Fruit fly (Drosophila melanogaster): ENCODE measurements around the gene Fancm.

Fancm gene

DNA sequence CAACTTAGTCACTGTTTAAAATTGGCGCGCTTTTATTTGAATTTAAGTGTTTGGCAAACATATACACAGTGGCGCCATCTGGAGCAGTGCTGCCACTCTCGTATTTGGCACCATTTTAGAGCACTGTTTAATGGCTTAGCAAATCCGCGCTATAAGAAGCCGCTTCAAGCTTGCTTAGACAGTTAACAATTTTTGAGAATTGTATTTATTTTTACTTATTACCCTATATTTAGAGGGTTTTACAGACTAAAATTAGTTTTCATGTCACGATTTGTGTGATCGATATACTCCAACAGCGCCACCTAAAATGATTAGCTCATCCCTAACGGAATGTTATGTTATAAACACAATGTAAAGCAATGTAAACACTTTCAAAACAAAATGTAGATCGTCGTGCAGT, at the start of gene Fancm:
Gene Fancm (plus strand): TSS at position 366 of the 400 bp plus-strand sequence.
- TF ChIP-seq Dfd (GFP tag; optimal IDR thresholded peaks at IDR 0.05) (no peak), CG34376 (GFP tag; optimal IDR thresholded peaks at IDR 0.05) (no peak), CG5953 (GFP tag; IDR thresholded peaks at IDR 0.05) (no peak), HHEX (GFP tag; optimal IDR thresholded peaks at IDR 0.05) (no peak), CG18011 (GFP tag; optimal IDR thresholded peaks at IDR 0.05) (peak; percentile 34), pnt (GFP tag; optimal IDR thresholded peaks at IDR 0.05) (peak; percentile 69), gem (tag; optimal IDR thresholded peaks at IDR 0.05) (no peak), zen (tag; optimal IDR thresholded peaks at IDR 0.05) (peak; percentile 59), CG16815 (GFP tag; optimal IDR thresholded peaks at IDR 0.05) (peak; percentile 60), CG7556 (GFP tag; optimal IDR thresholded peaks at IDR 0.05) (peak; percentile 48), klu (GFP tag; IDR thresholded peaks at IDR 0.05) (no peak), stwl (tag; optimal IDR thresholded peaks at IDR 0.05) (peak; percentile 93), al (GFP tag; IDR thresholded peaks at IDR 0.05) (peak; percentile 49; the same call in 1 of the 2 replicates), CG9876 (GFP tag; optimal IDR thresholded peaks at IDR 0.05) (peak; percentile 49), Sox100B (GFP tag; optimal IDR thresholded peaks at IDR 0.05) (no peak), schlank (tag; optimal IDR thresholded peaks at IDR 0.05) (no peak), gro (GFP tag; optimal IDR thresholded peaks at IDR 0.05) (peak; percentile 68), onecut (GFP tag; IDR thresholded peaks at IDR 0.05) (no peak), E2f2 (GFP tag; IDR thresholded peaks at IDR 0.05) (peak; percentile 98), cato (GFP tag; optimal IDR thresholded peaks at IDR 0.05; ENCODE audit: borderline replicate concordance) (no peak), pzg (GFP tag; optimal IDR thresholded peaks at IDR 0.05) (peak; percentile 93), CG33557 (GFP tag; optimal IDR thresholded peaks at IDR 0.05) (peak; percentile 40), grau (tag; optimal IDR thresholded peaks at IDR 0.05) (peak; percentile 61), ato (GFP tag; IDR thresholded peaks at IDR 0.05; ENCODE audit: partially characterized antibody) (0 out of 2 replicates have a peak, but pooled peaks have one; percentile 10), crol (GFP tag; IDR thresholded peaks at IDR 0.05) (no peak), C15 (GFP tag; IDR thresholded peaks at IDR 0.05) (no peak), fd102C (GFP tag; optimal IDR thresholded peaks at IDR 0.05) (peak; percentile 33), hth (optimal IDR thresholded peaks at IDR 0.05) (no peak), p53 (GFP tag; optimal IDR thresholded peaks at IDR 0.05) (peak; percentile 64), tup (GFP tag; optimal IDR thresholded peaks at IDR 0.05) (peak; percentile 41), lbe (GFP tag; optimal IDR thresholded peaks at IDR 0.05) (no peak), CG12236 (GFP tag; optimal IDR thresholded peaks at IDR 0.05) (no peak), slp2 (GFP tag; optimal IDR thresholded peaks at IDR 0.05) (peak; percentile 51), trem (tag; optimal IDR thresholded peaks at IDR 0.05) (peak; percentile 94), fd96Cb (tag; optimal IDR thresholded peaks at IDR 0.05) (peak; percentile 40), CG17829 (tag; optimal IDR thresholded peaks at IDR 0.05) (peak; percentile 62), E2f1 (GFP tag; IDR thresholded peaks at IDR 0.05) (peak; percentile 45; the same call in 1 of the 2 replicates), usp (GFP tag; optimal IDR thresholded peaks at IDR 0.05) (no peak), grn (GFP tag; optimal IDR thresholded peaks at IDR 0.05) (no peak), Stat92E (GFP tag; optimal IDR thresholded peaks at IDR 0.05) (peak in 1 of 3 experiments; percentile 2), lov (optimal IDR thresholded peaks at IDR 0.05) (no peak), lov (GFP tag; IDR thresholded peaks at IDR 0.05) (no peak), CG6272 (GFP tag; IDR thresholded peaks at IDR 0.05) (peak; percentile 49), CG5245 (GFP tag; optimal IDR thresholded peaks at IDR 0.05) (peak; percentile 64), CG15269 (tag; optimal IDR thresholded peaks at IDR 0.05) (no peak), CG10565 (GFP tag; optimal IDR thresholded peaks at IDR 0.05) (no peak), CG11723 (GFP tag; optimal IDR thresholded peaks at IDR 0.05) (peak; percentile 23), yki (optimal IDR thresholded peaks at IDR 0.05) (no peak), Aef1 (GFP tag; IDR thresholded peaks at IDR 0.05) (peak; percentile 32; the same call in 1 of the 3 replicates), Nf-YC (tag; optimal IDR thresholded peaks at IDR 0.05) (peak; percentile 62), Asciz (GFP tag; optimal IDR thresholded peaks at IDR 0.05) (no peak), Doc2 (GFP tag; IDR thresholded peaks at IDR 0.05) (no peak)

Measured in whole organism, embryonic.